Fruit fly (Drosophila melanogaster) whole organism, adult: ENCODE results near the gene BigH1.

Experiments
- CG1620 ChIP-seq: fragments of 200-800 bp; sonication (Bioruptor generic); optimal IDR thresholded peaks from 2 replicates; lab custom pipeline; 2016; ENCODE audit warnings: missing biosample characterization, missing genetic modification characterization
- CG33017 ChIP-seq: fragments of 200-800 bp; sonication (Bioruptor generic); optimal IDR thresholded peaks from 2 replicates; lab custom pipeline; 2018; ENCODE audit warnings: missing biosample characterization, mild to moderate bottlenecking, missing genetic modification characterization, moderate library complexity
- CG7045 ChIP-seq: fragments of 200-800 bp; sonication (Bioruptor generic); optimal IDR thresholded peaks from 2 replicates; lab custom pipeline; 2017; ENCODE audit warnings: missing biosample characterization, mild to moderate bottlenecking, missing genetic modification characterization
- Hr96 ChIP-seq: fragments of 200-800 bp; sonication (Bioruptor generic); optimal IDR thresholded peaks from 2 replicates; lab custom pipeline; 2016; ENCODE audit warnings: missing biosample characterization, missing genetic modification characterization
- cnc ChIP-seq, 2 experiments: fragments of >200 bp; optimal IDR thresholded peaks; 2 replicates each; lab custom pipeline; 2017
- kay ChIP-seq: fragments of 200-800 bp; sonication (Bioruptor generic); peaks from one replicate; lab custom pipeline; 2016; ENCODE audit warnings: missing biosample characterization, missing genetic modification characterization, borderline replicate concordance
- ovo ChIP-seq: fragments of 200-800 bp; sonication (Bioruptor generic); optimal IDR thresholded peaks from 2 replicates; lab custom pipeline; 2016; ENCODE audit warnings: missing biosample characterization, missing genetic modification characterization
- pad ChIP-seq: fragments of 200-800 bp; sonication (Bioruptor generic); optimal IDR thresholded peaks from 3 replicates; lab custom pipeline; 2017; ENCODE audit warnings: missing biosample characterization, missing genetic modification characterization, mild to moderate bottlenecking, moderate library complexity, missing genetic modification reagents
- tj ChIP-seq: fragments of 200-800 bp; sonication (Bioruptor generic); optimal IDR thresholded peaks from 3 replicates; lab custom pipeline; 2017; ENCODE audit warnings: missing biosample characterization, mild to moderate bottlenecking, missing genetic modification characterization, moderate library complexity

DNA sequence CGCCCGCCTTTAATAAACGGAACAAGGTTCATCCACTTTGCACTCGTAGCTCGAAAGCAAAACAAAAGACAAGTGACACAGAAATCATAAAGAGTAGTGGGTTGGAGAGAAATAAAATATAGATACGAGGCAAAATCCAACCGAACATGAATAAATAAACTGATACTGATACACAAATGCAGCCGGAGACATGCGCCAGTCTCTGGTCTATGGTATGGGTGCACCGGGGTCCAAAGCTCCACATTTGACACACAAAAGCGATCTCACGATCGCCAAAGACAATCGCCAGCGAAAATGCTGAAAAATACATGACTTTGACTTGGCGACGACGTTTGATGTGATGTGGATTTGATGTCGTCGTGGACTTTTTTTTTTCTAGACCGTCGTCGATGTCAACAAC, 42.0 kb downstream of the BigH1 start:
- no peak for TF ChIP-seq Hr96 (GFP tag; lab: Kevin White, UChicago)
- no peak for TF ChIP-seq kay (GFP tag; lab: Kevin White, UChicago)
- no peak for TF ChIP-seq tj (GFP tag; lab: Kevin White, UChicago)
- no peak for TF ChIP-seq CG33017 (tag; lab: Kevin White, UChicago)
- no peak for TF ChIP-seq CG1620
- TF ChIP-seq pad (GFP tag; lab: Kevin White, UChicago): no peak
- TF ChIP-seq ovo (GFP tag; lab: Kevin White, UChicago): no peak
- TF ChIP-seq CG7045 (GFP tag; lab: Kevin White, UChicago): no peak
- no peak for TF ChIP-seq cnc (optimal IDR thresholded peaks at IDR 0.05; lab: Kevin White, UChicago)
